Fruit fly (Drosophila melanogaster) whole organism, embryonic: ENCODE results near the gene CG32102.

Source experiments
- Abd-B ChIP-seq: fragments of 200-800 bp; sonication (Bioruptor generic); optimal IDR thresholded peaks from 2 replicates; lab custom pipeline; 2018; ENCODE audit warnings: missing biosample characterization, mild to moderate bottlenecking, missing genetic modification characterization, moderate library complexity
- CG11093 ChIP-seq: fragments of 200-800 bp; sonication (Bioruptor generic); IDR thresholded peaks from 3 replicates; pipeline ENCODE4 v1.3.6; 2022; ENCODE audit warnings: missing biosample characterization, missing genetic modification characterization
- CG11456 ChIP-seq: fragments of 200-800 bp; sonication (Bioruptor generic); IDR thresholded peaks from 3 replicates; pipeline ENCODE4 v1.3.6; 2022; ENCODE audit warnings: missing biosample characterization, missing genetic modification characterization
- CG11504 ChIP-seq: fragments of 200-800 bp; sonication (Bioruptor generic); optimal IDR thresholded peaks from 3 replicates; lab custom pipeline; 2019; ENCODE audit warnings: missing biosample characterization, mild to moderate bottlenecking, missing genetic modification characterization, moderate library complexity
- CG11696 ChIP-seq: fragments of 200-800 bp; sonication (Bioruptor generic); IDR thresholded peaks from 2 replicates; pipeline ENCODE4 v1.3.6; 2022; ENCODE audit warnings: missing biosample characterization, missing genetic modification characterization
- CG12219 ChIP-seq: fragments of 200-800 bp; sonication (Bioruptor generic); optimal IDR thresholded peaks from 3 replicates; lab custom pipeline; 2018; ENCODE audit warnings: missing biosample characterization, mild to moderate bottlenecking, missing genetic modification characterization
- CG12236 ChIP-seq: fragments of 200-800 bp; sonication (Bioruptor generic); optimal IDR thresholded peaks from 2 replicates; lab custom pipeline; 2016; ENCODE audit warnings: missing biosample characterization, missing genetic modification characterization
- CG13775 ChIP-seq: fragments of 200-800 bp; sonication (Bioruptor generic); optimal IDR thresholded peaks from 3 replicates; lab custom pipeline; 2017; ENCODE audit warnings: missing biosample characterization, mild to moderate bottlenecking, missing genetic modification characterization
- CG14050 ChIP-seq: fragments of 200-800 bp; sonication (Bioruptor generic); IDR thresholded peaks from 3 replicates; pipeline ENCODE4 v1.3.6; 2022; ENCODE audit warnings: missing biosample characterization, missing genetic modification characterization
- CG14860 ChIP-seq: fragments of 200-800 bp; sonication (Bioruptor generic); IDR thresholded peaks from 3 replicates; pipeline ENCODE4 v1.3.6; 2022; ENCODE audit warnings: missing biosample characterization, missing genetic modification characterization; ENCODE audit not compliant: partially characterized antibody
- CG15011 ChIP-seq: fragments of 200-800 bp; sonication (Bioruptor generic); optimal IDR thresholded peaks from 3 replicates; lab custom pipeline; 2018; ENCODE audit warnings: missing biosample characterization, mild to moderate bottlenecking, missing genetic modification characterization
- CG16779 ChIP-seq: fragments of 200-800 bp; sonication (Bioruptor generic); IDR thresholded peaks from 2 replicates; pipeline ENCODE4 v1.3.6; 2022; ENCODE audit warnings: missing biosample characterization, missing genetic modification characterization
- CG1832 ChIP-seq: fragments of 200-800 bp; sonication (Bioruptor generic); optimal IDR thresholded peaks from 2 replicates; lab custom pipeline; 2017; ENCODE audit warnings: missing biosample characterization, mild to moderate bottlenecking, missing genetic modification characterization, inconsistent platforms
- CG2202 ChIP-seq: fragments of 200-800 bp; sonication (Bioruptor generic); optimal IDR thresholded peaks from 2 replicates; lab custom pipeline; 2018; ENCODE audit warnings: missing biosample characterization, mild to moderate bottlenecking, missing genetic modification characterization
- CG2875 ChIP-seq: fragments of 200-800 bp; sonication (Bioruptor generic); optimal IDR thresholded peaks from 2 replicates; lab custom pipeline; 2017; ENCODE audit warnings: missing biosample characterization, mild to moderate bottlenecking, missing genetic modification characterization, missing genetic modification reagents
- CG31388 ChIP-seq: fragments of 200-800 bp; sonication (Bioruptor generic); optimal IDR thresholded peaks from 2 replicates; lab custom pipeline; 2016; ENCODE audit warnings: missing biosample characterization, missing genetic modification characterization
- CG32772 ChIP-seq: fragments of 200-800 bp; sonication (Bioruptor generic); IDR thresholded peaks from 2 replicates; pipeline ENCODE4 v1.3.6; 2022; ENCODE audit warnings: missing biosample characterization, missing genetic modification characterization
- CG3726 ChIP-seq: fragments of 200-800 bp; sonication (Bioruptor generic); IDR thresholded peaks from 3 replicates; pipeline ENCODE4, ENCODE4 v1.3.6; 2022; ENCODE audit warnings: missing biosample characterization, missing genetic modification characterization
- CG4282 ChIP-seq: fragments of 200-800 bp; sonication (Bioruptor generic); optimal IDR thresholded peaks from 2 replicates; lab custom pipeline; 2016; ENCODE audit warnings: missing biosample characterization, missing genetic modification characterization
- CG6175 ChIP-seq: fragments of 200-800 bp; sonication (Bioruptor generic); IDR thresholded peaks from 3 replicates; pipeline ENCODE4 v1.3.6; 2022; ENCODE audit warnings: missing biosample characterization, missing genetic modification characterization
- CG7786 ChIP-seq: fragments of 200-800 bp; sonication (Bioruptor generic); optimal IDR thresholded peaks from 2 replicates; lab custom pipeline; 2016; ENCODE audit warnings: missing biosample characterization, missing genetic modification characterization
- CG7839 ChIP-seq: fragments of 200-800 bp; sonication (Bioruptor generic); optimal IDR thresholded peaks from 3 replicates; lab custom pipeline; 2018; ENCODE audit warnings: missing biosample characterization, mild to moderate bottlenecking, missing genetic modification characterization, moderate library complexity
- CG9797 ChIP-seq: fragments of 200-800 bp; sonication (Bioruptor generic); optimal IDR thresholded peaks from 3 replicates; lab custom pipeline; 2018; ENCODE audit warnings: missing biosample characterization, mild to moderate bottlenecking, missing genetic modification characterization
- E2f1 ChIP-seq: fragments of 200-800 bp; sonication (Bioruptor generic); IDR thresholded peaks from 2 replicates; pipeline ENCODE4 v1.3.6; 2022; ENCODE audit warnings: missing biosample characterization, missing genetic modification characterization
- HLHmδ ChIP-seq: fragments of 200-800 bp; sonication (Bioruptor generic); optimal IDR thresholded peaks from 2 replicates; lab custom pipeline; 2018; ENCODE audit warnings: missing biosample characterization, mild to moderate bottlenecking, missing genetic modification characterization, moderate library complexity
- NFAT ChIP-seq: fragments of 200-800 bp; sonication (Bioruptor generic); IDR thresholded peaks from 2 replicates; pipeline ENCODE4 v1.3.6; 2022; ENCODE audit warnings: missing biosample characterization, missing genetic modification characterization
- Ptx1 ChIP-seq: fragments of 200-800 bp; sonication (Bioruptor generic); IDR thresholded peaks from 2 replicates; pipeline ENCODE4 v1.3.6; 2022; ENCODE audit warnings: missing biosample characterization, missing genetic modification characterization
- Six4 ChIP-seq: fragments of 200-800 bp; sonication (Bioruptor generic); optimal IDR thresholded peaks from 2 replicates; lab custom pipeline; 2016; ENCODE audit warnings: missing biosample characterization, missing genetic modification characterization
- Trl ChIP-seq, 3 experiments: fragments of >200 bp in 2 of 3; fragments of 200-800 bp in 1 of 3; sonication (Bioruptor generic) in 1 of 3; optimal IDR thresholded peaks; 2 replicates in 1 of 3; 3 replicates in 2 of 3; lab custom pipeline; 2016 to 2017; ENCODE audit warnings: missing biosample characterization in 1 of 3, missing genetic modification characterization in 1 of 3
- YL-1 ChIP-seq: fragments of 200-800 bp; sonication (Bioruptor generic); optimal IDR thresholded peaks from 3 replicates; lab custom pipeline; 2017; ENCODE audit warnings: missing biosample characterization, mild to moderate bottlenecking, missing genetic modification characterization
- ab ChIP-seq: fragments of 200-800 bp; sonication (Bioruptor generic); optimal IDR thresholded peaks from 2 replicates; lab custom pipeline; 2016; ENCODE audit warnings: missing biosample characterization, missing genetic modification characterization
- abd-A ChIP-seq: fragments of 200-800 bp; sonication (Bioruptor generic); optimal IDR thresholded peaks from 3 replicates; lab custom pipeline; 2019; ENCODE audit warnings: missing biosample characterization, mild to moderate bottlenecking, missing genetic modification characterization, moderate library complexity
- az2 ChIP-seq: fragments of 200-800 bp; sonication (Bioruptor generic); optimal IDR thresholded peaks from 3 replicates; lab custom pipeline; 2016; ENCODE audit warnings: missing biosample characterization, missing genetic modification characterization
- btn ChIP-seq: fragments of 200-800 bp; sonication (Bioruptor generic); optimal IDR thresholded peaks from 2 replicates; lab custom pipeline; 2016; ENCODE audit warnings: missing biosample characterization, missing genetic modification characterization
- caup ChIP-seq: fragments of 200-800 bp; sonication (Bioruptor generic); optimal IDR thresholded peaks from 3 replicates; lab custom pipeline; 2017; ENCODE audit warnings: missing biosample characterization, mild to moderate bottlenecking, missing genetic modification characterization, moderate library complexity; ENCODE audit not compliant: severe bottlenecking
- chm ChIP-seq: fragments of 200-800 bp; sonication (Bioruptor generic); IDR thresholded peaks from 2 replicates; pipeline ENCODE4 v1.3.6; 2022; ENCODE audit warnings: missing biosample characterization, missing genetic modification characterization
- croc ChIP-seq: fragments of 200-800 bp; sonication (Bioruptor generic); conservative IDR thresholded peaks from 3 replicates; pipeline ENCODE4 v1.3.6; 2022; ENCODE audit warnings: missing biosample characterization, missing genetic modification characterization
- dati ChIP-seq: fragments of 200-800 bp; sonication (Bioruptor generic); IDR thresholded peaks from 2 replicates; pipeline ENCODE4 v1.3.6; 2022; ENCODE audit warnings: missing biosample characterization, missing genetic modification characterization
- fd3F ChIP-seq: fragments of 200-800 bp; sonication (Bioruptor generic); optimal IDR thresholded peaks from 2 replicates; lab custom pipeline; 2018; ENCODE audit warnings: missing biosample characterization, mild to moderate bottlenecking, missing genetic modification characterization, moderate library complexity
- fd96Cb ChIP-seq: fragments of 200-800 bp; sonication (Bioruptor generic); optimal IDR thresholded peaks from 2 replicates; lab custom pipeline; 2018; ENCODE audit warnings: missing biosample characterization, mild to moderate bottlenecking, missing genetic modification characterization, moderate library complexity
- jumu ChIP-seq: fragments of 200-800 bp; sonication (Bioruptor generic); optimal IDR thresholded peaks from 3 replicates; lab custom pipeline; 2016; ENCODE audit warnings: missing biosample characterization, missing genetic modification characterization
- lola ChIP-seq, 3 experiments: fragments of >200 bp in 2 of 3; fragments of 200-800 bp in 1 of 3; sonication (Bioruptor generic) in 1 of 3; optimal IDR thresholded peaks; 2 replicates each; lab custom pipeline; 2017 to 2019; ENCODE audit warnings: missing biosample characterization in 3 of 3, missing genetic modification characterization in 3 of 3, mild to moderate bottlenecking in 1 of 3, moderate library complexity in 1 of 3
- nerfin-1 ChIP-seq: fragments of 200-800 bp; sonication (Bioruptor generic); optimal IDR thresholded peaks from 3 replicates; lab custom pipeline; 2019; ENCODE audit warnings: missing biosample characterization, mild to moderate bottlenecking, missing genetic modification characterization, moderate library complexity
- row ChIP-seq: fragments of 200-800 bp; sonication (Bioruptor generic); IDR thresholded peaks from 3 replicates; pipeline ENCODE4 v1.3.6; 2022; ENCODE audit warnings: missing biosample characterization, missing genetic modification characterization
- run ChIP-seq: fragments of 200-800 bp; sonication (Bioruptor generic); optimal IDR thresholded peaks from 3 replicates; lab custom pipeline; 2018; ENCODE audit warnings: missing biosample characterization, mild to moderate bottlenecking, missing genetic modification characterization
- sc ChIP-seq, 3 experiments: fragments of >200 bp in 2 of 3; fragments of 200-800 bp in 1 of 3; sonication (Bioruptor generic) in 1 of 3; optimal IDR thresholded peaks; 2 replicates in 2 of 3; 3 replicates in 1 of 3; lab custom pipeline; 2017; ENCODE audit warnings: mild to moderate bottlenecking in 1 of 3, missing biosample characterization in 1 of 3, missing genetic modification characterization in 1 of 3, missing genetic modification reagents in 1 of 3
- sd ChIP-seq: fragments of 200-800 bp; sonication (Bioruptor generic); optimal IDR thresholded peaks from 3 replicates; lab custom pipeline; 2018; ENCODE audit warnings: missing biosample characterization, mild to moderate bottlenecking, missing genetic modification characterization, moderate library complexity
- stc ChIP-seq: fragments of 200-800 bp; sonication (Bioruptor generic); IDR thresholded peaks from 2 replicates; pipeline ENCODE4 v1.3.6; 2022; ENCODE audit warnings: missing biosample characterization, missing genetic modification characterization
- tup ChIP-seq: fragments of 200-800 bp; sonication (Bioruptor generic); optimal IDR thresholded peaks from 2 replicates; lab custom pipeline; 2016; ENCODE audit warnings: missing biosample characterization, mild to moderate bottlenecking, missing genetic modification characterization, moderate library complexity

CG32102 gene

dm6 chr3L:12514762-12515215 is 45.2 kb upstream of the CG32102 start, which contains the start of the genes sti and tral (continued):
- TF ChIP-seq CG11696 (GFP tag; lab: Robert Waterston, UW), result peak; percentile 41; the same call in 1 of the 2 replicates
- TF ChIP-seq tup, result peak; percentile 91
- peak; percentile 89 for TF ChIP-seq az2 (GFP tag; lab: Kevin White, UChicago)
- TF ChIP-seq row (GFP tag; lab: Robert Waterston, UW), result peak; percentile 88
- TF ChIP-seq CG1832 (GFP tag; lab: Kevin White, UChicago), result no peak
- no peak for TF ChIP-seq abd-A
- peak; percentile 78 for TF ChIP-seq CG6175 (GFP tag; lab: Robert Waterston, UW)
- TF ChIP-seq CG7839 (tag; lab: Kevin White, UChicago), result peak; percentile 75
- peak; percentile 15 for TF ChIP-seq run (tag; lab: Kevin White, UChicago)
- no peak for TF ChIP-seq sc (optimal IDR thresholded peaks at IDR 0.05; lab: Kevin White, UChicago)
- TF ChIP-seq sc (GFP tag; optimal IDR thresholded peaks at IDR 0.05; lab: Kevin White, UChicago), result peak; percentile 56
- peak; percentile 72 for TF ChIP-seq CG2202 (tag; lab: Kevin White, UChicago)
- 0 out of 2 replicates have a peak, but pooled peaks have one; percentile 50 for TF ChIP-seq CG16779
- peak; percentile 64 for TF ChIP-seq stc (GFP tag; lab: Robert Waterston, UW)
- peak; percentile 74 for TF ChIP-seq E2f1 (GFP tag; lab: Robert Waterston, UW)
- TF ChIP-seq CG31388 (GFP tag; lab: Kevin White, UChicago), result peak; percentile 86
- TF ChIP-seq YL-1 (GFP tag; lab: Kevin White, UChicago), result peak; percentile 95
- peak; percentile 74 for TF ChIP-seq btn
- peak; percentile 60; the same call in 2 of the 3 replicates for TF ChIP-seq CG14050 (GFP tag; lab: Robert Waterston, UW)
- TF ChIP-seq ab (GFP tag; lab: Kevin White, UChicago), result peak; percentile 83
- TF ChIP-seq lola (GFP tag; optimal IDR thresholded peaks at IDR 0.05; lab: Kevin White, UChicago), result peak in 1 of 3 experiments; percentile 78
- TF ChIP-seq CG9797 (GFP tag; lab: Kevin White, UChicago), result peak; percentile 62
- TF ChIP-seq CG7786, result peak; percentile 95
- TF ChIP-seq CG15011 (GFP tag; lab: Kevin White, UChicago), result peak; percentile 70
- peak in 1 of 2 experiments; percentile 12 for TF ChIP-seq Trl (optimal IDR thresholded peaks at IDR 0.05; lab: Kevin White, UChicago)
- TF ChIP-seq Trl (GFP tag; optimal IDR thresholded peaks at IDR 0.05; lab: Kevin White, UChicago), result peak; percentile 96
- peak; percentile 87 for TF ChIP-seq CG12236 (GFP tag; lab: Kevin White, UChicago)
- peak; percentile 81 for TF ChIP-seq nerfin-1 (tag; lab: Kevin White, UChicago)
- peak; percentile 87 for TF ChIP-seq caup (GFP tag; lab: Kevin White, UChicago)
- TF ChIP-seq CG11504 (tag; lab: Kevin White, UChicago), result no peak
- peak; percentile 73 for TF ChIP-seq fd3F (GFP tag; lab: Kevin White, UChicago)
- TF ChIP-seq CG11093 (GFP tag; lab: Robert Waterston, UW), result peak; percentile 82
- peak; percentile 88 for TF ChIP-seq NFAT
- TF ChIP-seq Ptx1 (GFP tag; lab: Robert Waterston, UW), result peak; percentile 90
- peak; percentile 93 for TF ChIP-seq CG11456 (GFP tag; lab: Robert Waterston, UW)
- peak; percentile 79 for TF ChIP-seq CG32772 (GFP tag; lab: Robert Waterston, UW)
- peak; percentile 70 for TF ChIP-seq croc (GFP tag; lab: Robert Waterston, UW)
- TF ChIP-seq CG13775 (GFP tag; lab: Kevin White, UChicago), result peak; percentile 92
- TF ChIP-seq chm (GFP tag; lab: Robert Waterston, UW), result peak; percentile 54; the same call in 1 of the 2 replicates
- TF ChIP-seq Six4 (GFP tag; lab: Kevin White, UChicago), result peak; percentile 70
- TF ChIP-seq Abd-B (GFP tag; lab: Kevin White, UChicago), result no peak
- TF ChIP-seq CG14860 (GFP tag; lab: Robert Waterston, UW), result no peak
- TF ChIP-seq fd96Cb (tag; lab: Kevin White, UChicago), result peak; percentile 74
- peak; percentile 97 for TF ChIP-seq jumu (GFP tag; lab: Kevin White, UChicago)
- TF ChIP-seq CG4282 (GFP tag; lab: Kevin White, UChicago), result peak; percentile 90
- TF ChIP-seq HLHmδ, result no peak
- TF ChIP-seq dati, result 0 out of 2 replicates have a peak, but pooled peaks have one; percentile 40
- no peak for TF ChIP-seq sd
- peak; percentile 39 for TF ChIP-seq CG2875 (GFP tag; lab: Kevin White, UChicago)
- peak; percentile 59 for TF ChIP-seq CG12219 (GFP tag; lab: Kevin White, UChicago)
- peak; percentile 67; the same call in 2 of the 3 replicates for TF ChIP-seq CG3726 (GFP tag; lab: Robert Waterston, UW)
